Worm (Caenorhabditis elegans): ENCODE results near the gene C28D4.4.
A peak's percentile ranks its signal among the peaks of the same experiment; 100 is the strongest.

Gene C28D4.4

ce11 chrIV:9762667-9763173, 17.9 kb upstream of the C28D4.4 start:
- TF ChIP-seq egl-27 (tag; optimal IDR thresholded peaks at IDR 0.05) (peak; percentile 1), ztf-4 (tag; optimal IDR thresholded peaks at IDR 0.05) (no peak), sem-4 (tag; optimal IDR thresholded peaks at IDR 0.05) (no peak), fos-1 (tag; optimal IDR thresholded peaks at IDR 0.05) (peak; percentile 85), nhr-25 (tag; optimal IDR thresholded peaks at IDR 0.05) (no peak)

ce11 chrIV:9761751-9762150, 16.9 kb upstream of the C28D4.4 start:
- TF ChIP-seq nhr-129 (tag; optimal IDR thresholded peaks at IDR 0.05) (peak; percentile 3), crh-2 (tag; optimal IDR thresholded peaks at IDR 0.05) (peak; percentile 19), ceh-16 (tag; optimal IDR thresholded peaks at IDR 0.05) (no peak), sma-3 (GFP tag; optimal IDR thresholded peaks at IDR 0.05) (no peak), F13H6.1 (tag; optimal IDR thresholded peaks at IDR 0.05) (peak; percentile 2)

- TF ChIP-seq nhr-10 (tag; optimal IDR thresholded peaks at IDR 0.05) (no peak), nhr-129 (tag; optimal IDR thresholded peaks at IDR 0.05) (no peak), unc-62 (GFP tag; optimal IDR thresholded peaks at IDR 0.05) (no peak), mbf-1 (tag; optimal IDR thresholded peaks at IDR 0.05) (no peak)
Measured at ce11 chrIV:9757425-9757740, 12.6 kb upstream of the C28D4.4 start, which contains the start of gene nhr-97. TSS of gene nhr-97 (plus strand) at chrIV:9757641.

ce11 chrIV:9756647-9757424, 12.0 kb upstream of the C28D4.4 start:
- no peak for TF ChIP-seq ceh-82 (tag; optimal IDR thresholded peaks at IDR 0.05)
- peak; percentile 60 for TF ChIP-seq sma-3 (GFP tag; optimal IDR thresholded peaks at IDR 0.05)
- TF ChIP-seq sma-9 (GFP tag; optimal IDR thresholded peaks at IDR 0.05), result peak; percentile 59
- TF ChIP-seq sma-9 (tag; optimal IDR thresholded peaks at IDR 0.05), result no peak
- TF ChIP-seq ztf-11 (tag; optimal IDR thresholded peaks at IDR 0.05), result no peak
- TF ChIP-seq F13H6.1 (tag; optimal IDR thresholded peaks at IDR 0.05), result peak; percentile 27
- TF ChIP-seq crh-2 (tag; optimal IDR thresholded peaks at IDR 0.05), result peak; percentile 62
- TF ChIP-seq nhr-129 (tag; optimal IDR thresholded peaks at IDR 0.05), result peak; percentile 1
- peak; percentile 69 for TF ChIP-seq nhr-25 (tag; optimal IDR thresholded peaks at IDR 0.05)
- no peak for TF ChIP-seq sem-4 (tag; optimal IDR thresholded peaks at IDR 0.05)
- TF ChIP-seq lin-13 (GFP tag; optimal IDR thresholded peaks at IDR 0.05), result no peak
- peak; percentile 53 for TF ChIP-seq nhr-21 (tag; optimal IDR thresholded peaks at IDR 0.05)
- peak; percentile 73 for TF ChIP-seq fos-1 (tag; optimal IDR thresholded peaks at IDR 0.05)
- peak; percentile 51 for TF ChIP-seq blmp-1 (tag; optimal IDR thresholded peaks at IDR 0.05; ENCODE audit: insufficient read depth)
- peak; percentile 55 for TF ChIP-seq gmeb-1 (tag; optimal IDR thresholded peaks at IDR 0.05)

- no peak for TF ChIP-seq nhr-21 (tag; optimal IDR thresholded peaks at IDR 0.05)
- no peak for TF ChIP-seq ceh-82 (tag; optimal IDR thresholded peaks at IDR 0.05)
- no peak for TF ChIP-seq ZK546.5 (tag; optimal IDR thresholded peaks at IDR 0.05)
- TF ChIP-seq nhr-10 (tag; optimal IDR thresholded peaks at IDR 0.05), result no peak
- no peak for TF ChIP-seq ama-1 (optimal IDR thresholded peaks at IDR 0.05)
- TF ChIP-seq dmd-4 (tag; optimal IDR thresholded peaks at IDR 0.05), result no peak
- no peak for TF ChIP-seq peb-1 (tag; optimal IDR thresholded peaks at IDR 0.05)
- no peak for TF ChIP-seq sma-9 (GFP tag; optimal IDR thresholded peaks at IDR 0.05)
- TF ChIP-seq sma-9 (tag; optimal IDR thresholded peaks at IDR 0.05), result no peak
- no peak for TF ChIP-seq zag-1 (tag; optimal IDR thresholded peaks at IDR 0.05)
- TF ChIP-seq fos-1 (tag; optimal IDR thresholded peaks at IDR 0.05), result no peak
Measured at ce11 chrIV:9755713-9756112, 10.9 kb upstream of the C28D4.4 start.

- no peak for TF ChIP-seq nhr-10 (tag; optimal IDR thresholded peaks at IDR 0.05)
- no peak for TF ChIP-seq nhr-11 (tag; optimal IDR thresholded peaks at IDR 0.05)
- no peak for TF ChIP-seq egl-27 (tag; optimal IDR thresholded peaks at IDR 0.05)
- TF ChIP-seq nhr-21 (tag; optimal IDR thresholded peaks at IDR 0.05), result no peak
Measured at ce11 chrIV:9748342-9748741, 3.5 kb upstream of the C28D4.4 start, which contains the start of gene C28D4.8. TSS of gene C28D4.8 (minus strand) at chrIV:9748442.

- TF ChIP-seq skn-1 (tag; optimal IDR thresholded peaks at IDR 0.05) (no peak), ceh-16 (tag; optimal IDR thresholded peaks at IDR 0.05) (no peak), lin-13 (GFP tag; optimal IDR thresholded peaks at IDR 0.05) (no peak), elt-3 (tag; optimal IDR thresholded peaks at IDR 0.05) (no peak), sem-4 (tag; optimal IDR thresholded peaks at IDR 0.05) (no peak), nhr-237 (tag; optimal IDR thresholded peaks at IDR 0.05) (no peak), nhr-11 (tag; optimal IDR thresholded peaks at IDR 0.05) (no peak)
Measured at ce11 chrIV:9746762-9747161, 2.0 kb upstream of the C28D4.4 start, which contains the start of gene C28D4.5. TSS of gene C28D4.5 (minus strand) at chrIV:9746862.
